Fruit fly (Drosophila melanogaster): ENCODE results near the gene Hsdl2.

The Hsdl2 gene

DNA sequence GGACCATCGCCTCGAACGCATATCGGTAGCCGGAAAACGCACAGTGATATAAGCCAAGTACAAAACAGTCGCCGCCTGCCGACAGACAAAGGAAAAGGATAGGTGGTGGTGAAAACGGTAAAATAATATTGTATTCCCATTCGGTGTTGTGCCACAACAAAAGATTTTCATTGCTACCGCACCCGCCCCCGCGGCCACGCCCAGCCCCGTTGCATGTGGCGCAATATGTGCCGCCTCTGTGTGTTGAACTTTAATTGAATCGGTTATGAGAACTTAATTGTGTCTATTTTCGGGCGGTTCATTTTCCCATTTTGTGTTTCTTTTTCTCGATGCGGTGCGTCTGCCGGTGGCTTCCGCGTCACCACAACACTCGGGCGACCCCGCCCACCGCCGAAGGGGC lies 40.6 kb upstream of the Hsdl2 start:
- TF ChIP-seq Dif (GFP tag; optimal IDR thresholded peaks at IDR 0.05; ENCODE audit: partially characterized antibody) (peak; percentile 53), tai (GFP tag; optimal IDR thresholded peaks at IDR 0.05) (no peak)

DNA sequence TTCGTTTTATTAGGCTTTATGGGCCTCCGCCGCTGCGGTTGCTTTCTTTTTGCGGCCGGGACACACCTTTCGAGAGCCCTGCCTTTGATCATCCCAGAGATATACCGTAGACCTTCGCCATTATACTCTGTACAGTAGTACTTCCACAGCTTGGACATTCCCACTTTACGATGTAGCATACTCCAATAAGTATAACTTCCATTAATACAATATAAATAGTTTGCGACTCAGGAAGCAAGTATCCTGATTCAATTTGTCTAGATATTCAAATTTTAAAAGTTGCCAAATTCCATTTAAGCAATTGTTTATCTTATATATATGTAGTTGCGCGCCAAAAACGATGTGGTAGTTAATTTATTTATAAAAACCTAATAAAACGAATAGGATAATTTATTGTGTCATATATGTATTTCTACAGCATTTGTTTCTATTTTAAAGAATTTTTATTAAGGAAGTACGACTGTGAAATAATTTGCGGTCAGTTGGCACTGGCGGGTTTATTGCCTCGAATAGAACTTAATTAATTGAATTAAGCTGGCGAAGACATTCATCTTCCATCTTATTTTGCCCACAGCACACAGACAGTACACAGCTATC lies 40.0 kb upstream of the Hsdl2 start:
- no peak for TF ChIP-seq Mio (GFP tag; optimal IDR thresholded peaks at IDR 0.05)
- TF ChIP-seq Myc (optimal IDR thresholded peaks at IDR 0.05): no peak
- no peak for TF ChIP-seq dl (GFP tag; optimal IDR thresholded peaks at IDR 0.05; ENCODE audit: insufficient read depth in 1 of 2, partially characterized antibody in 2 of 2)
- no peak for TF ChIP-seq Vsx2 (GFP tag; optimal IDR thresholded peaks at IDR 0.05; ENCODE audit: partially characterized antibody)
- no peak for TF ChIP-seq woc (GFP tag; optimal IDR thresholded peaks at IDR 0.05)
- TF ChIP-seq brk (GFP tag; optimal IDR thresholded peaks at IDR 0.05): no peak
- no peak for TF ChIP-seq br (GFP tag; optimal IDR thresholded peaks at IDR 0.05)
- no peak for TF ChIP-seq psq (GFP tag; optimal IDR thresholded peaks at IDR 0.05)
- no peak for TF ChIP-seq Dfd (GFP tag; optimal IDR thresholded peaks at IDR 0.05)
- no peak for TF ChIP-seq N (GFP tag; optimal IDR thresholded peaks at IDR 0.05)
- TF ChIP-seq usp (GFP tag; optimal IDR thresholded peaks at IDR 0.05): no peak
- no peak for TF ChIP-seq tai (GFP tag; optimal IDR thresholded peaks at IDR 0.05)
- TF ChIP-seq h (GFP tag; optimal IDR thresholded peaks at IDR 0.05): no peak
- TF ChIP-seq pan (optimal IDR thresholded peaks at IDR 0.05): no peak
- TF ChIP-seq HLH106 (tag; optimal IDR thresholded peaks at IDR 0.05): no peak
- TF ChIP-seq rgr (GFP tag; optimal IDR thresholded peaks at IDR 0.05): no peak
- TF ChIP-seq CrebA (GFP tag; optimal IDR thresholded peaks at IDR 0.05; ENCODE audit: borderline replicate concordance): no peak
- TF ChIP-seq CG32264 (GFP tag; optimal IDR thresholded peaks at IDR 0.05): no peak

DNA sequence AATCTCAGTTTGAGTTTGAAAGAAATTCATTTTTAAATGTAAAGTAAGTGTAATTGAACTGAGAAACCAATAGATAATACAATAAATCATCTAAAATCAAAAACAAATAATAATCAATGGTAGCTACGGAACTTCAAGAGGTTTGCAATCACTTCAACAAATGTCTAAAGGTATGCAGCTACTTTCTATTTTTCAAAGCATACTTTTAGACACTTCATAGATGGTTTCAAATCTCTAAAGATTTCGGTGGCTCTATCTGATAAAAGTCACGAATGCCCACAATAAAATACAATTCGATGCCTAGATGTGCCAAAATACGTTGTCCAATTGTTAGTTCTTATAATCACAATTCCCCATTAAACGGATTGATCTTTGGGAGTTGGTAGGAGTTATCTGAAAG lies 34.2 kb upstream of the Hsdl2 start:
- TF ChIP-seq brk (GFP tag; optimal IDR thresholded peaks at IDR 0.05) (no peak), sv (GFP tag; optimal IDR thresholded peaks at IDR 0.05) (no peak), fru (GFP tag; optimal IDR thresholded peaks at IDR 0.05) (no peak), N (GFP tag; optimal IDR thresholded peaks at IDR 0.05) (no peak), Dif (GFP tag; optimal IDR thresholded peaks at IDR 0.05; ENCODE audit: partially characterized antibody) (no peak), ey (GFP tag; optimal IDR thresholded peaks at IDR 0.05) (no peak), pan (optimal IDR thresholded peaks at IDR 0.05) (no peak), CG9705 (GFP tag; optimal IDR thresholded peaks at IDR 0.05) (no peak), OdsH (GFP tag; optimal IDR thresholded peaks at IDR 0.05) (no peak), h (GFP tag; optimal IDR thresholded peaks at IDR 0.05) (no peak), rgr (GFP tag; optimal IDR thresholded peaks at IDR 0.05) (no peak)

DNA sequence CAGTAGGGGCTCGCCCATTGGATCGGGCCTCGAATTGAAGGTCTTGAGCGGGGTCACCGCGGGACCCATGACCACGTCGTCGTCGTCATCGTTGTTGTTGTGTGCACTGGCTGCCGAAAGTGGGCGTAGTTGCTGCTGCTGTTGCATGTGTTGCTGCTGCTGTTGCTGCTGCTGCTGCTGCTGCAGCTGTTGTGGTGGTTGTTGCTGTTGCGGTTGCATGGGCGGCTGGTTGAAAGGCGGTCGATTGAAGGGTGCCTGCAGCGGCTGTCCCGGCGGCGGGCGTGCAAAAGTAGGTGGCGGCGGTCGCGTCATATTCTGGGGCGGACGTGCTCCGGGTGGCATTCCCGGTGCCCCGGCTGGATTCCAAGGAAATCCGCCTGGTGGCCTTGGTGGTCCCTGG lies 29.5 kb upstream of the Hsdl2 start:
- TF ChIP-seq Dfd (GFP tag; optimal IDR thresholded peaks at IDR 0.05) (peak; percentile 56), Dif (GFP tag; optimal IDR thresholded peaks at IDR 0.05; ENCODE audit: partially characterized antibody) (no peak)

DNA sequence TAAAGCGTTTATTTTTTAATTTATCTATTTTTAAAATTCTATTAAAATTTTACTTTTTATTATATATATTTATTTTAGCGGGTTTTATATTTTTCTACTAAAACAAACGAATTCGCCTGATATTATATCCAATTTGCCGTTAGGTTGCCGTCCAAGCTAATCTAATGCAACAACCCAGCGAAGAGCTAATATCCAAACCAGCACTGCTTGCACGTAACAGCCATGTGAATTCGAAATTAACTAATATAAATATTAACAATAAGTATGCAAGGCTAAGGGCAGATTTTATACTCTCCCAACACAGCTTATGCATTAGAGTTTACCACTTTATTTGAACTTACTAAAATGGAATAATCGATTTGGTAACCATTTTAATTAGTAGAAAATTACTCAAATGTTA lies 25.6 kb upstream of the Hsdl2 start:
- no peak for TF ChIP-seq dsf (GFP tag; optimal IDR thresholded peaks at IDR 0.05; ENCODE audit: borderline replicate concordance)
- TF ChIP-seq Rel (GFP tag; optimal IDR thresholded peaks at IDR 0.05): no peak
- no peak for TF ChIP-seq Rel (tag; optimal IDR thresholded peaks at IDR 0.05)
- TF ChIP-seq Dif (GFP tag; optimal IDR thresholded peaks at IDR 0.05; ENCODE audit: partially characterized antibody): no peak
- no peak for TF ChIP-seq h (GFP tag; optimal IDR thresholded peaks at IDR 0.05)
- peak; percentile 28 for TF ChIP-seq Myc (optimal IDR thresholded peaks at IDR 0.05)

DNA sequence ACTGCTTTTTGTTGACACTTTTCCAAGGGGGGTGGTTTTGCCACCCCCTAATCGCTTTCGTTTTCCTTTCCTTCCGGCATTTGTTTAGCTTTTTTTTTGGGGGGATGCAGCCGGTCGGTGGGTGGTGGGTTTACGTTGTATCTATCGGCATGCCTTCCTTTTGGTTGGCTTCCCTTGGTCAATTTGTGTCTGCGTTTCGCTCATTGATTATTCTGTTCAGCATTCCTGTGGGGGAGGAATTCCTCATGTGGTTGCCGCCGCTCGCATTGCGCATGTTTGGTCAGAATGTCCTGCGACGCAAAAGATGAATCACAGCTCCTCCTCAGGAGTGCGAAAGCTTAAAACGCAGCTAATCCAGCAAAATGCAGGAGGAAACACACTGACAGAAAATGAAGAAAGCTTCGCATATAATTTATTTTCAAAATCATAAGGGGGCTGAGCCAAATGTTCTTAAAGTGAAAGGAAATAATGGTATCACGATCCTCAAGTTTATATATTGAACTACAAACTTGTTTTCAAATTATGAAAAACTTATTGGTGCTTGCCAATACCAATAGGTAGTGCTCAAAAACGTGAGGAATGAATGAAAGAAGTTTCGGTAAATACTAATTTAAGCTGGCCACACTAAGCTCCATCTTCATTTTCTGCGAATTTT lies 25.0 kb upstream of the Hsdl2 start, which contains the start of gene RpS10a:
Gene RpS10a, plus strand, starts transcription at position 605 of the 655 bp plus-strand sequence.
- TF ChIP-seq Hr78 (GFP tag; optimal IDR thresholded peaks at IDR 0.05) (no peak), foxo (GFP tag; optimal IDR thresholded peaks at IDR 0.05) (no peak), Abd-B (GFP tag; optimal IDR thresholded peaks at IDR 0.05) (no peak), Dif (GFP tag; optimal IDR thresholded peaks at IDR 0.05; ENCODE audit: partially characterized antibody) (no peak), N (GFP tag; optimal IDR thresholded peaks at IDR 0.05) (no peak), Rel (GFP tag; optimal IDR thresholded peaks at IDR 0.05) (no peak), Rel (tag; optimal IDR thresholded peaks at IDR 0.05) (no peak), ey (GFP tag; optimal IDR thresholded peaks at IDR 0.05) (no peak), Hnf4 (GFP tag; optimal IDR thresholded peaks at IDR 0.05) (no peak), dmrt93B (GFP tag; optimal IDR thresholded peaks at IDR 0.05) (no peak), jim (GFP tag; optimal IDR thresholded peaks at IDR 0.05) (no peak), Vsx2 (GFP tag; optimal IDR thresholded peaks at IDR 0.05; ENCODE audit: partially characterized antibody) (no peak), Mio (GFP tag; optimal IDR thresholded peaks at IDR 0.05) (no peak), GATAd (GFP tag; optimal IDR thresholded peaks at IDR 0.05) (no peak), sage (GFP tag; optimal IDR thresholded peaks at IDR 0.05) (no peak), rgr (GFP tag; optimal IDR thresholded peaks at IDR 0.05) (no peak), dl (GFP tag; optimal IDR thresholded peaks at IDR 0.05; ENCODE audit: insufficient read depth in 1 of 2, partially characterized antibody in 2 of 2) (no peak), Dfd (GFP tag; optimal IDR thresholded peaks at IDR 0.05) (no peak), Sp1 (GFP tag; optimal IDR thresholded peaks at IDR 0.05) (no peak), h (GFP tag; optimal IDR thresholded peaks at IDR 0.05) (no peak)
